Fruit fly (Drosophila melanogaster) S2 (cell line): ENCODE results near the gene Jhbp6.

Experiments used
- CG8478 ChIP-seq: fragments of >200 bp; optimal IDR thresholded peaks from 2 replicates; lab custom pipeline; 2018
- CTCF ChIP-seq, 2 experiments: fragments of >200 bp; optimal IDR thresholded peaks; 2 replicates each; lab custom pipeline; 2018

- no peak for TF ChIP-seq CG8478
- TF ChIP-seq CTCF (optimal IDR thresholded peaks at IDR 0.05; lab: Kevin White, UChicago): no peak
These were observed 25.9 kb downstream of the Jhbp6 start, which contains the start of gene CG14452 for dm6 chr3L:22695653-22696052.
